Fruit fly (Drosophila melanogaster): ENCODE data around the gene CG32640.
A peak's percentile ranks its signal among the peaks of the same experiment; 100 is the strongest.

CG32640 gene

dm6 chrX:13226478-13226877 lies 48.7 kb downstream of the CG32640 start (continued):
- TF ChIP-seq Abd-B (GFP tag; optimal IDR thresholded peaks at IDR 0.05) (peak; percentile 8), CG11695 (GFP tag; IDR thresholded peaks at IDR 0.05) (no peak), nom (GFP tag; optimal IDR thresholded peaks at IDR 0.05) (no peak), zen (tag; optimal IDR thresholded peaks at IDR 0.05) (peak; percentile 4), kni (GFP tag; optimal IDR thresholded peaks at IDR 0.05) (no peak), Dfd (GFP tag; optimal IDR thresholded peaks at IDR 0.05) (no peak), CG1233 (GFP tag; optimal IDR thresholded peaks at IDR 0.05) (no peak), CG7839 (tag; optimal IDR thresholded peaks at IDR 0.05) (peak; percentile 41), zfh2 (GFP tag; optimal IDR thresholded peaks at IDR 0.05) (no peak), grau (tag; optimal IDR thresholded peaks at IDR 0.05) (peak; percentile 49), CG15011 (GFP tag; optimal IDR thresholded peaks at IDR 0.05) (no peak), CG7963 (GFP tag; IDR thresholded peaks at IDR 0.05; ENCODE audit: partially characterized antibody) (no peak), btn (GFP tag; optimal IDR thresholded peaks at IDR 0.05) (no peak), CG2889 (GFP tag; IDR thresholded peaks at IDR 0.05) (no peak), Taf1 (GFP tag; IDR thresholded peaks at IDR 0.05) (no peak), CG17829 (tag; optimal IDR thresholded peaks at IDR 0.05) (peak; percentile 40), Hr39 (optimal IDR thresholded peaks at IDR 0.05) (no peak), jigr1 (GFP tag; IDR thresholded peaks at IDR 0.05) (no peak), CG8765 (GFP tag; IDR thresholded peaks at IDR 0.05) (no peak), C15 (GFP tag; IDR thresholded peaks at IDR 0.05) (no peak), CG5953 (GFP tag; IDR thresholded peaks at IDR 0.05) (no peak), Mrtf (GFP tag; IDR thresholded peaks at IDR 0.05) (no peak), insv (GFP tag; optimal IDR thresholded peaks at IDR 0.05) (no peak), CG8478 (optimal IDR thresholded peaks at IDR 0.05) (no peak), HmgZ (tag; optimal IDR thresholded peaks at IDR 0.05) (no peak), Nf-YA (GFP tag; IDR thresholded peaks at IDR 0.05) (no peak), CG31441 (GFP tag; IDR thresholded peaks at IDR 0.05) (peak; percentile 67), Neu2 (GFP tag; optimal IDR thresholded peaks at IDR 0.05; ENCODE audit: borderline replicate concordance) (no peak), Usf (GFP tag; optimal IDR thresholded peaks at IDR 0.05) (no peak), abd-A (tag; optimal IDR thresholded peaks at IDR 0.05) (no peak), Fer2 (tag; optimal IDR thresholded peaks at IDR 0.05) (no peak), CG3995 (GFP tag; optimal IDR thresholded peaks at IDR 0.05) (no peak), wdn (GFP tag; IDR thresholded peaks at IDR 0.05) (no peak), rib (GFP tag; IDR thresholded peaks at IDR 0.05) (no peak), GATAe (GFP tag; conservative IDR thresholded peaks at IDR 0.05) (no peak), CG17361 (GFP tag; IDR thresholded peaks at IDR 0.05) (peak; percentile 77; the same call in 2 of the 3 replicates), psq (GFP tag; optimal IDR thresholded peaks at IDR 0.05) (no peak), CG31224 (GFP tag; IDR thresholded peaks at IDR 0.05) (no peak), Myb (GFP tag; optimal IDR thresholded peaks at IDR 0.05) (no peak), CG18011 (GFP tag; optimal IDR thresholded peaks at IDR 0.05) (no peak), CG1602 (GFP tag; optimal IDR thresholded peaks at IDR 0.05) (no peak), CG6254 (GFP tag; optimal IDR thresholded peaks at IDR 0.05) (no peak), H2.0 (GFP tag; IDR thresholded peaks at IDR 0.05) (no peak), Bteb2 (GFP tag; optimal IDR thresholded peaks at IDR 0.05) (no peak), CG10209 (GFP tag; optimal IDR thresholded peaks at IDR 0.05) (no peak), trh (GFP tag; optimal IDR thresholded peaks at IDR 0.05) (no peak), Blimp-1 (GFP tag; optimal IDR thresholded peaks at IDR 0.05) (peak; percentile 53), jing (GFP tag; optimal IDR thresholded peaks at IDR 0.05) (no peak), CG18262 (tag; optimal IDR thresholded peaks at IDR 0.05) (peak; percentile 68), sqz (GFP tag; optimal IDR thresholded peaks at IDR 0.05) (no peak), fu2 (GFP tag; optimal IDR thresholded peaks at IDR 0.05) (no peak), CG13296 (GFP tag; optimal IDR thresholded peaks at IDR 0.05) (no peak), pfk (GFP tag; optimal IDR thresholded peaks at IDR 0.05) (no peak)

Data from whole organism, embryonic.